Worm (Caenorhabditis elegans) whole organism, late embryonic: ENCODE data around the gene W08E12.5.

ENCODE experiments used
- ahr-1 ChIP-seq: sonication (generic microtip); optimal IDR thresholded peaks from 2 replicates; lab custom pipeline; 2016; ENCODE audit warnings: missing genetic modification characterization, missing compliant biosample characterization
- ama-1 ChIP-seq: fragments of 150-350 bp; optimal IDR thresholded peaks from 2 replicates; lab custom pipeline; 2014
- ceh-19 ChIP-seq: fragments of 200-800 bp; sonication (Bioruptor generic); optimal IDR thresholded peaks from 2 replicates; lab custom pipeline; 2018; ENCODE audit warnings: mild to moderate bottlenecking, missing genetic modification characterization, missing compliant biosample characterization
- ceh-22 ChIP-seq: sonication (generic microtip); optimal IDR thresholded peaks from 2 replicates; lab custom pipeline; 2017; ENCODE audit warnings: missing biosample characterization, missing genetic modification characterization
- ceh-6 ChIP-seq: fragments of 200-800 bp; sonication (Bioruptor generic); optimal IDR thresholded peaks from 2 replicates; lab custom pipeline; 2018; ENCODE audit warnings: mild to moderate bottlenecking, missing genetic modification characterization, missing compliant biosample characterization
- dmd-4 ChIP-seq: sonication (generic microtip); optimal IDR thresholded peaks from 2 replicates; lab custom pipeline; 2016; ENCODE audit warnings: borderline replicate concordance, missing genetic modification characterization, missing compliant biosample characterization
- fkh-10 ChIP-seq: fragments of 150-350 bp; optimal IDR thresholded peaks from 2 replicates; lab custom pipeline; 2014; ENCODE audit warnings: missing biosample characterization, missing genetic modification reagents, missing genetic modification characterization
- hlh-13 ChIP-seq: fragments of 200-800 bp; sonication (Bioruptor generic); optimal IDR thresholded peaks from 2 replicates; lab custom pipeline; 2018; ENCODE audit warnings: mild to moderate bottlenecking, missing genetic modification characterization, missing compliant biosample characterization
- hlh-6 ChIP-seq: sonication (generic microtip); optimal IDR thresholded peaks from 2 replicates; lab custom pipeline; 2016; ENCODE audit warnings: missing genotype, missing genetic modification characterization, missing compliant biosample characterization
- lim-6 ChIP-seq: sonication (generic microtip); optimal IDR thresholded peaks from 2 replicates; lab custom pipeline; 2016; ENCODE audit warnings: missing genetic modification characterization, missing compliant biosample characterization
- nhr-11 ChIP-seq: fragments of 150-350 bp; optimal IDR thresholded peaks from 2 replicates; lab custom pipeline; 2014; ENCODE audit warnings: missing biosample characterization, missing genetic modification characterization
- sox-2 ChIP-seq: fragments of 200-800 bp; sonication (Bioruptor generic); IDR thresholded peaks from 2 replicates; pipeline ENCODE4 v1.3.6; 2022; ENCODE audit warnings: missing genetic modification reagents, missing genetic modification characterization, missing compliant biosample characterization
- unc-3 ChIP-seq, 2 experiments: fragments of 200-800 bp in 1 of 2; sonication (Bioruptor generic) in 1 of 2; sonication (generic microtip) in 1 of 2; conservative IDR thresholded peaks in 1 of 2; optimal IDR thresholded peaks in 1 of 2; 2 replicates each; pipeline versions ENCODE4 v1.3.6 to Lab custom; 2016 to 2022; ENCODE audit warnings: missing compliant biosample characterization in 2 of 2, missing genetic modification characterization in 2 of 2, missing genetic modification reagents in 1 of 2
- unc-55 ChIP-seq: sonication (generic microtip); optimal IDR thresholded peaks from 2 replicates; lab custom pipeline; 2017; ENCODE audit warnings: missing biosample characterization, missing genetic modification reagents, missing genetic modification characterization

DNA sequence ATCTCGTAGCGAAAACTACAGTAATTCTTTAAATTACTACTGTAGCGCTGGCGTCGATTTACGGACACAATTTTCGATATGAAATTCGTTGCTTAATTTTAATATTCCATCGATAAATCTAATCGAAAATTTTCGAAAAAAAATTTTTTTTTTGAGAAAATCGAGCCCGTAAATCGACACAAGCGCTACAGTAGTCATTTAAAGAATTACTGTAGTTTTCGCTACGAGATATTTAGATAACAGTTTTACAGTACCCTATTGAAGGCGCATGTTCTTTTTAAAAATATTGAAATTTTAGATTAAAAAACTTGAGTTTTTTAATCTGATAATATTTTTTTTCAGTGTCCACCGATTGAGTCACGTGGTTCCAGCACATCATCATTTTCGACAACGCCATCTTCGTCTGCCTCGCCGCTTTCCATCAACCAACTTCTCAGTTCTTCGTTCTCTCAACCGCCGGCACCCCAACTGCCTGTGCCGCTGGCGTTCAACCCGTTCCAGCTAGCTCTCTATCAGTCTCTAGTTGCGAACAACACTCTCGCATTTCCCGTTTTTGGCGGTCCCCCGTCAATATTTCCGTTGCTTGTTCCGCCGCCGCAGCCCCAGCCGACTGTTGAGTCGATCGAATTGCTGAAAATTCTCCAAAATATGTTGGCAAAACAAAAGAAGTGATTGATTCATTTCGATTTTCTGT is 6.6 kb upstream of the W08E12.5 start:
- TF ChIP-seq ama-1 (lab: Kevin White, UChicago): no peak
- TF ChIP-seq hlh-6 (tag; lab: Kevin White, UChicago): no peak
- TF ChIP-seq dmd-4 (tag; lab: Kevin White, UChicago): no peak
- no peak for TF ChIP-seq fkh-10 (GFP tag; lab: Kevin White, UChicago)
- no peak for TF ChIP-seq ceh-22 (tag; lab: Kevin White, UChicago)
- TF ChIP-seq unc-3 (GFP tag; conservative IDR thresholded peaks at IDR 0.05; lab: Robert Waterston, UW): no peak
- TF ChIP-seq unc-3 (tag; optimal IDR thresholded peaks at IDR 0.05; lab: Kevin White, UChicago): no peak
- TF ChIP-seq hlh-13 (GFP tag; lab: Kevin White, UChicago): no peak
- TF ChIP-seq lim-6: no peak
- no peak for TF ChIP-seq nhr-11
- TF ChIP-seq ceh-19: no peak
- TF ChIP-seq ahr-1 (tag; lab: Kevin White, UChicago): no peak
- TF ChIP-seq sox-2 (GFP tag; lab: Robert Waterston, UW): no peak
- no peak for TF ChIP-seq unc-55
- TF ChIP-seq ceh-6: no peak
